Fruit fly (Drosophila melanogaster): ENCODE data around the gene Sol1.

Gene Sol1

DNA sequence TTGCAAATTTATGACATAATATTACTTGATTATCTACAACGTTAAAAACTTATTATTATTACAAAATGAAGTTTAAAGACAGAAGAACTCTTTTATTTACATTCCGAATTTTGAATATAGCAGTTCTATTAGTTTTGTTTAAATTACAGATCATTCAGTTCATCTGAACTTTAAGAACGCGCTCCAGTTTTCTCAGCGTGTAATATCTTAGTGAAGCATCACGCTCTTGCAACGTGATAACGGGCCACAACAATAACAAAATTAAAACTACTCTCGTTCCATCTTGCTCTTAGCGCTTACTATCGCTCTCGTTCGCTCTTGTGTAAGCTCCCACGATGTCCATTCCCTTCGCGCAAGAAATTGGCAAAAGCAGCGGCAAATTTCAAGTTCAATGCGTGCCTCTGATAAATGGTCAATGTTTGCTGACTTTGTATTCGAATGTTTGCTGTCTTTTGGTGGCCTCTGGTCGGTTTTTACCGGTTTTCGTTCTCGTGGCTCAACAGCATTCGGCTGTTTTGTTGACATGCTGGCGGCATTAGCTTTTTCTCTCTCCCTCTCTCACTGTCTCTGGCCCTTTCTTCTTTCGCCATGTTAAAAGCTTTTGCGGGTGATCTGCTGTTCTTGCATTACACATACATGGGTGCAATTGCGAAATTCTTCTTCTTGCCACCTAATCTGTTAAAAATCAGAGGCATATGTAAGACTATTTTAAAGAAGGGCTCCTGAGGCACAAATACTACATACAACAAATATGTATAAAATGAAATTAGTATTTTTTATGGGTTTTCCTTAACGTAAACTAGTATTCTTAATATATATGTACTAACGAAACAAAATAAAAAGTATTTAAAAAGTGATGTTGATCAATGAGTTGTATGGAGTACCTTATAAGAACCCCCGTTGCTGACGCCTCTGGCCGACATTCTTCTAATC, 56.8 kb downstream of the Sol1 start (continued):
- TF ChIP-seq prd (optimal IDR thresholded peaks at IDR 0.05) (no peak), prd (GFP tag; IDR thresholded peaks at IDR 0.05) (peak; percentile 16; the same call in 1 of the 3 replicates), dysf (GFP tag; IDR thresholded peaks at IDR 0.05) (peak; percentile 43; the same call in 1 of the 3 replicates), CG17829 (tag; optimal IDR thresholded peaks at IDR 0.05) (peak; percentile 2), CG16863 (GFP tag; optimal IDR thresholded peaks at IDR 0.05) (no peak), CG8290 (GFP tag; optimal IDR thresholded peaks at IDR 0.05) (no peak), CG8290 (tag; optimal IDR thresholded peaks at IDR 0.05) (peak in 1 of 2 experiments; percentile 22), Hr78 (GFP tag; optimal IDR thresholded peaks at IDR 0.05) (peak in 1 of 2 experiments; percentile 21), ftz-f1 (GFP tag; optimal IDR thresholded peaks at IDR 0.05) (peak; percentile 64), CG13296 (GFP tag; optimal IDR thresholded peaks at IDR 0.05) (peak; percentile 9), CG9727 (GFP tag; optimal IDR thresholded peaks at IDR 0.05) (peak; percentile 44), NC2α (GFP tag; optimal IDR thresholded peaks at IDR 0.05) (no peak), Taf1 (GFP tag; IDR thresholded peaks at IDR 0.05) (peak; percentile 39; the same call in 1 of the 2 replicates)

- TF ChIP-seq Deaf1 (tag; optimal IDR thresholded peaks at IDR 0.05) = peak; percentile 60
- TF ChIP-seq abd-A (tag; optimal IDR thresholded peaks at IDR 0.05) = peak; percentile 48
- TF ChIP-seq Hey (tag; optimal IDR thresholded peaks at IDR 0.05) = no peak
- TF ChIP-seq Doc3 (GFP tag; IDR thresholded peaks at IDR 0.05; ENCODE audit: partially characterized antibody) = no peak
- TF ChIP-seq GATAe (GFP tag; conservative IDR thresholded peaks at IDR 0.05) = 0 out of 2 replicates have a peak, but pooled peaks have one; percentile 29
- TF ChIP-seq cg (GFP tag; optimal IDR thresholded peaks at IDR 0.05) = peak; percentile 68
- TF ChIP-seq trh (GFP tag; optimal IDR thresholded peaks at IDR 0.05) = no peak
- TF ChIP-seq CG12299 (tag; optimal IDR thresholded peaks at IDR 0.05) = no peak
- TF ChIP-seq Hr78 (GFP tag; optimal IDR thresholded peaks at IDR 0.05) = peak in 1 of 2 experiments; percentile 12
- no peak for TF ChIP-seq CG14860 (GFP tag; IDR thresholded peaks at IDR 0.05; ENCODE audit: partially characterized antibody)
- TF ChIP-seq CG13287 (GFP tag; IDR thresholded peaks at IDR 0.05; ENCODE audit: partially characterized antibody) = peak; percentile 14; the same call in 1 of the 2 replicates
- peak; percentile 18; the same call in 1 of the 2 replicates for TF ChIP-seq unc-4 (GFP tag; IDR thresholded peaks at IDR 0.05; ENCODE audit: partially characterized antibody)
- peak; percentile 27 for TF ChIP-seq ftz-f1 (GFP tag; optimal IDR thresholded peaks at IDR 0.05)
- TF ChIP-seq CG34376 (GFP tag; optimal IDR thresholded peaks at IDR 0.05) = peak; percentile 63
- no peak for TF ChIP-seq CG8290 (GFP tag; optimal IDR thresholded peaks at IDR 0.05)
- peak in 1 of 2 experiments; percentile 28 for TF ChIP-seq CG8290 (tag; optimal IDR thresholded peaks at IDR 0.05)
- no peak for TF ChIP-seq dm (GFP tag; optimal IDR thresholded peaks at IDR 0.05)
- TF ChIP-seq bbx (GFP tag; IDR thresholded peaks at IDR 0.05; ENCODE audit: partially characterized antibody) = 0 out of 2 replicates have a peak, but pooled peaks have one; percentile 6
- TF ChIP-seq mirr (GFP tag; optimal IDR thresholded peaks at IDR 0.05) = peak; percentile 60
- no peak for TF ChIP-seq lilli (GFP tag; optimal IDR thresholded peaks at IDR 0.05)
- TF ChIP-seq sd (tag; optimal IDR thresholded peaks at IDR 0.05) = peak; percentile 4
- TF ChIP-seq Dll (GFP tag; IDR thresholded peaks at IDR 0.05; ENCODE audit: partially characterized antibody) = no peak
- TF ChIP-seq Meics (GFP tag; optimal IDR thresholded peaks at IDR 0.05) = no peak
- peak; percentile 19; the same call in 1 of the 3 replicates for TF ChIP-seq CG34422 (GFP tag; IDR thresholded peaks at IDR 0.05)
- TF ChIP-seq exex (tag; optimal IDR thresholded peaks at IDR 0.05) = peak; percentile 95
- TF ChIP-seq HmgD (GFP tag; optimal IDR thresholded peaks at IDR 0.05) = no peak
- 0 out of 2 replicates have a peak, but pooled peaks have one; percentile 12 for TF ChIP-seq Scr (GFP tag; IDR thresholded peaks at IDR 0.05; ENCODE audit: partially characterized antibody)
- TF ChIP-seq sug (tag; optimal IDR thresholded peaks at IDR 0.05) = peak; percentile 20
- TF ChIP-seq corto (GFP tag; optimal IDR thresholded peaks at IDR 0.05) = peak; percentile 8
- peak; percentile 55 for TF ChIP-seq grn (GFP tag; optimal IDR thresholded peaks at IDR 0.05)
- no peak for TF ChIP-seq slou (GFP tag; optimal IDR thresholded peaks at IDR 0.05)
- TF ChIP-seq amos (GFP tag; IDR thresholded peaks at IDR 0.05; ENCODE audit: partially characterized antibody) = no peak
- peak; percentile 20; the same call in 1 of the 2 replicates for TF ChIP-seq Bgb (GFP tag; IDR thresholded peaks at IDR 0.05; ENCODE audit: partially characterized antibody)
- no peak for TF ChIP-seq repo (GFP tag; optimal IDR thresholded peaks at IDR 0.05)
- TF ChIP-seq chinmo (GFP tag; IDR thresholded peaks at IDR 0.05; ENCODE audit: partially characterized antibody) = peak; percentile 89; the same call in 3 of the 4 replicates
- TF ChIP-seq Sry-β (GFP tag; optimal IDR thresholded peaks at IDR 0.05) = no peak
These were observed 57.7 kb downstream of the Sol1 start for dm6 chr3R:12443769-12444168.

Measured in whole organism, embryonic.